Worm (Caenorhabditis elegans) whole organism, young adult: ENCODE measurements around the gene F20A1.8.
A peak's percentile ranks its signal among the peaks of the same experiment; 100 is the strongest.

Experiments
- C06A6.2 ChIP-seq: fragments of 200-800 bp; sonication (Bioruptor generic); conservative IDR thresholded peaks from 2 replicates; pipeline ENCODE4 v1.3.6; 2022; ENCODE audit warnings: missing genetic modification characterization, missing compliant biosample characterization
- D2030.7 ChIP-seq: fragments of 200-800 bp; sonication (Bioruptor generic); IDR thresholded peaks from 2 replicates; pipeline ENCODE4 v1.3.6; 2022; ENCODE audit warnings: missing genetic modification reagents, missing genetic modification characterization, missing compliant biosample characterization
- F33H1.4 ChIP-seq: fragments of 200-800 bp; sonication (Bioruptor generic); IDR thresholded peaks from 2 replicates; pipeline ENCODE4 v1.3.6; 2022; ENCODE audit warnings: missing genetic modification reagents, missing genetic modification characterization, missing compliant biosample characterization
- F52B5.7 ChIP-seq: sonication (generic microtip); optimal IDR thresholded peaks from 2 replicates; lab custom pipeline; 2016; ENCODE audit warnings: mild to moderate bottlenecking, missing genetic modification characterization, missing compliant biosample characterization
- F57A8.1 ChIP-seq: fragments of 200-800 bp; sonication (Bioruptor generic); optimal IDR thresholded peaks from 2 replicates; lab custom pipeline; 2018; ENCODE audit warnings: mild to moderate bottlenecking, missing genetic modification characterization, moderate library complexity, missing compliant biosample characterization
- K11D2.4 ChIP-seq: fragments of 200-800 bp; sonication (Bioruptor generic); IDR thresholded peaks from 2 replicates; pipeline ENCODE4 v1.3.6; 2022; ENCODE audit warnings: missing genetic modification reagents, missing genetic modification characterization, missing compliant biosample characterization
- Y53F4B.3 ChIP-seq: fragments of 200-800 bp; sonication (Bioruptor generic); IDR thresholded peaks from 2 replicates; pipeline ENCODE4 v1.3.6; 2022; ENCODE audit warnings: missing genetic modification reagents, missing genetic modification characterization, missing compliant biosample characterization
- Y56A3A.18 ChIP-seq: fragments of 200-800 bp; sonication (Bioruptor generic); IDR thresholded peaks from 2 replicates; pipeline ENCODE4 v1.3.6; 2022; ENCODE audit warnings: missing genetic modification reagents, missing genetic modification characterization, missing compliant biosample characterization
- Y67H2A.10 ChIP-seq: fragments of 200-800 bp; sonication (Bioruptor generic); conservative IDR thresholded peaks from 2 replicates; pipeline ENCODE4 v1.3.6; 2022; ENCODE audit warnings: missing genetic modification reagents, missing genetic modification characterization, missing compliant biosample characterization
- ama-1 ChIP-seq, 3 experiments: fragments of 150-350 bp in 1 of 3; sonication (generic microtip) in 2 of 3; optimal IDR thresholded peaks; 2 replicates each; lab custom pipeline; 2014 to 2018; ENCODE audit warnings: missing biosample characterization in 2 of 3, missing genetic modification characterization in 2 of 3, missing genetic modification reagents in 2 of 3
- aptf-3 ChIP-seq: fragments of 200-800 bp; sonication (Bioruptor generic); IDR thresholded peaks from 2 replicates; pipeline ENCODE4 v1.3.6; 2022; ENCODE audit warnings: missing genetic modification characterization, missing compliant biosample characterization
- atf-7 ChIP-seq: sonication (generic microtip); optimal IDR thresholded peaks from 2 replicates; lab custom pipeline; 2017; ENCODE audit warnings: mild to moderate bottlenecking, missing genetic modification characterization, missing compliant biosample characterization
- attf-5 ChIP-seq: fragments of 200-800 bp; sonication (Bioruptor generic); optimal IDR thresholded peaks from 2 replicates; lab custom pipeline; 2018; ENCODE audit warnings: mild to moderate bottlenecking, missing genetic modification characterization, missing compliant biosample characterization
- ccch-3 ChIP-seq: fragments of 200-800 bp; sonication (Bioruptor generic); optimal IDR thresholded peaks from 2 replicates; lab custom pipeline; 2018; ENCODE audit warnings: mild to moderate bottlenecking, missing genetic modification characterization, missing compliant biosample characterization
- cebp-2 ChIP-seq: fragments of 200-800 bp; sonication (Bioruptor generic); IDR thresholded peaks from 2 replicates; pipeline ENCODE4 v1.3.6; 2022; ENCODE audit warnings: missing genetic modification characterization, missing compliant biosample characterization
- ceh-27 ChIP-seq: fragments of 200-800 bp; sonication (Bioruptor generic); optimal IDR thresholded peaks from 2 replicates; lab custom pipeline; 2018; ENCODE audit warnings: mild to moderate bottlenecking, missing genetic modification characterization, moderate library complexity, missing compliant biosample characterization
- ceh-40 ChIP-seq: fragments of 200-800 bp; sonication (Bioruptor generic); IDR thresholded peaks from 2 replicates; pipeline ENCODE4 v1.3.6; 2022; ENCODE audit warnings: missing genetic modification characterization, missing compliant biosample characterization
- ceh-58 ChIP-seq: fragments of 200-800 bp; sonication (Bioruptor generic); IDR thresholded peaks from 2 replicates; pipeline ENCODE4 v1.3.6; 2022; ENCODE audit warnings: missing genetic modification characterization, missing compliant biosample characterization
- ceh-91 ChIP-seq: fragments of 200-800 bp; sonication (Bioruptor generic); IDR thresholded peaks from 2 replicates; pipeline ENCODE4 v1.3.6; 2022; ENCODE audit warnings: missing genetic modification reagents, missing genetic modification characterization, missing compliant biosample characterization
- chd-7 ChIP-seq: sonication (generic microtip); optimal IDR thresholded peaks from 2 replicates; lab custom pipeline; 2016; ENCODE audit warnings: mild to moderate bottlenecking, missing genetic modification characterization, moderate library complexity, missing compliant biosample characterization
- die-1 ChIP-seq: sonication (generic microtip); optimal IDR thresholded peaks from 2 replicates; lab custom pipeline; 2016; ENCODE audit warnings: missing genotype, mild to moderate bottlenecking, missing genetic modification characterization, missing compliant biosample characterization
- egl-18 ChIP-seq: fragments of 200-800 bp; sonication (Bioruptor generic); IDR thresholded peaks from 2 replicates; pipeline ENCODE4 v1.3.6; 2022; ENCODE audit warnings: missing genetic modification reagents, missing genetic modification characterization, missing compliant biosample characterization
- fkh-3 ChIP-seq: sonication (generic microtip); optimal IDR thresholded peaks from 2 replicates; lab custom pipeline; 2016; ENCODE audit warnings: mild to moderate bottlenecking, missing genetic modification characterization, missing compliant biosample characterization
- him-1 ChIP-seq: sonication (generic microtip); optimal IDR thresholded peaks from 2 replicates; lab custom pipeline; 2016; ENCODE audit warnings: missing genotype, missing genetic modification reagents, missing genetic modification characterization, missing compliant biosample characterization
- hmg-20 ChIP-seq: fragments of 200-800 bp; sonication (Bioruptor generic); IDR thresholded peaks from 2 replicates; pipeline ENCODE4 v1.3.6; 2022; ENCODE audit warnings: missing genetic modification reagents, missing genetic modification characterization, missing compliant biosample characterization
- hrde-1 ChIP-seq: sonication (generic microtip); optimal IDR thresholded peaks from 2 replicates; lab custom pipeline; 2016; ENCODE audit warnings: missing genetic modification characterization, mild to moderate bottlenecking, missing compliant biosample characterization, moderate library complexity, missing genotype, missing genetic modification reagents, borderline replicate concordance
- let-526 ChIP-seq: fragments of 200-800 bp; sonication (Bioruptor generic); IDR thresholded peaks from 2 replicates; pipeline ENCODE4 v1.3.6; 2022; ENCODE audit warnings: missing genetic modification reagents, missing genetic modification characterization, missing compliant biosample characterization
- lin-26 ChIP-seq: fragments of 200-800 bp; sonication (Bioruptor generic); IDR thresholded peaks from 2 replicates; pipeline ENCODE4 v1.3.6; 2022; ENCODE audit warnings: missing genetic modification reagents, missing genetic modification characterization, missing compliant biosample characterization
- lin-35 ChIP-seq, 3 experiments: fragments of 150-350 bp in 2 of 3; sonication (generic microtip) in 1 of 3; optimal IDR thresholded peaks; 2 replicates each; lab custom pipeline; 2014 to 2018; ENCODE audit warnings: missing biosample characterization in 3 of 3, missing genetic modification characterization in 3 of 3, missing genetic modification reagents in 3 of 3
- lin-54 ChIP-seq: fragments of 200-800 bp; sonication (Bioruptor generic); optimal IDR thresholded peaks from 2 replicates; lab custom pipeline; 2018; ENCODE audit warnings: mild to moderate bottlenecking, missing genetic modification characterization, missing compliant biosample characterization
- lsl-1 ChIP-seq: fragments of 200-800 bp; sonication (Bioruptor generic); optimal IDR thresholded peaks from 2 replicates; lab custom pipeline; 2018; ENCODE audit warnings: mild to moderate bottlenecking, missing genetic modification characterization, moderate library complexity, missing compliant biosample characterization
- madf-6 ChIP-seq: fragments of 200-800 bp; sonication (Bioruptor generic); IDR thresholded peaks from 2 replicates; pipeline ENCODE4 v1.3.6; 2022; ENCODE audit warnings: missing genetic modification reagents, missing genetic modification characterization, missing compliant biosample characterization
- madf-8 ChIP-seq: fragments of 200-800 bp; sonication (Bioruptor generic); conservative IDR thresholded peaks from 2 replicates; pipeline ENCODE4 v1.3.6; 2022; ENCODE audit warnings: missing genetic modification reagents, missing genetic modification characterization, missing compliant biosample characterization
- mcd-1 ChIP-seq: fragments of 200-800 bp; sonication (Bioruptor generic); IDR thresholded peaks from 2 replicates; pipeline ENCODE4 v1.3.6; 2022; ENCODE audit warnings: missing genetic modification reagents, missing genetic modification characterization, missing compliant biosample characterization
- nfyb-1 ChIP-seq: fragments of 200-800 bp; sonication (Bioruptor generic); IDR thresholded peaks from 2 replicates; pipeline ENCODE4 v1.3.6; 2022; ENCODE audit warnings: missing genetic modification reagents, missing genetic modification characterization, missing compliant biosample characterization
- nhr-120 ChIP-seq: fragments of 200-800 bp; sonication (Bioruptor generic); IDR thresholded peaks from 2 replicates; pipeline ENCODE4 v1.3.6; 2022; ENCODE audit warnings: missing genetic modification characterization, missing compliant biosample characterization
- pbrm-1 ChIP-seq: fragments of 200-800 bp; sonication (Bioruptor generic); IDR thresholded peaks from 2 replicates; pipeline ENCODE4 v1.3.6; 2022; ENCODE audit warnings: missing genetic modification reagents, missing genetic modification characterization, missing compliant biosample characterization
- pha-4 ChIP-seq: fragments of 150-350 bp; sonication (generic microtip); optimal IDR thresholded peaks from 2 replicates; lab custom pipeline; 2014; ENCODE audit warnings: missing biosample characterization, missing genetic modification reagents, missing genetic modification characterization
- rpc-1 ChIP-seq, 2 experiments: fragments of 150-350 bp in 1 of 2; sonication (generic microtip) in 1 of 2; optimal IDR thresholded peaks; 2 replicates each; lab custom pipeline; 2014 to 2018; ENCODE audit warnings: missing biosample characterization in 1 of 2, missing genetic modification characterization in 1 of 2, missing genetic modification reagents in 1 of 2, missing genotype in 1 of 2
- sdz-38 ChIP-seq: sonication (generic microtip); optimal IDR thresholded peaks from 2 replicates; lab custom pipeline; 2016; ENCODE audit warnings: missing genotype, missing genetic modification characterization, missing compliant biosample characterization
- sea-2 ChIP-seq: fragments of 200-800 bp; sonication (Bioruptor generic); IDR thresholded peaks from 2 replicates; pipeline ENCODE4 v1.3.6; 2022; ENCODE audit warnings: missing genetic modification characterization, missing compliant biosample characterization
- snpc-1.1 ChIP-seq: sonication (generic microtip); optimal IDR thresholded peaks from 2 replicates; lab custom pipeline; 2017; ENCODE audit warnings: missing genetic modification characterization, mild to moderate bottlenecking, missing compliant biosample characterization, antibody characterized with exemption, moderate library complexity, missing genotype, missing genetic modification reagents; ENCODE audit not compliant: insufficient read depth
- snpc-3.4 ChIP-seq: sonication (generic microtip); optimal IDR thresholded peaks from 2 replicates; lab custom pipeline; 2017; ENCODE audit warnings: missing genetic modification characterization, mild to moderate bottlenecking, missing compliant biosample characterization, antibody characterized with exemption, moderate library complexity, missing genotype, missing genetic modification reagents
- snpc-4 ChIP-seq, 5 experiments: fragments of 150-350 bp in 1 of 5; sonication (generic microtip) in 4 of 5; optimal IDR thresholded peaks; 2 replicates each; lab custom pipeline; 2014 to 2018; ENCODE audit warnings: missing genetic modification characterization in 5 of 5, missing biosample characterization in 3 of 5, antibody characterized with exemption in 2 of 5, mild to moderate bottlenecking in 2 of 5, missing compliant biosample characterization in 2 of 5, missing genotype in 2 of 5, moderate library complexity in 2 of 5, missing genetic modification reagents in 1 of 5
- somi-1 ChIP-seq: fragments of 200-800 bp; sonication (Bioruptor generic); optimal IDR thresholded peaks from 2 replicates; lab custom pipeline; 2018; ENCODE audit warnings: mild to moderate bottlenecking, missing genetic modification characterization, missing compliant biosample characterization
- tbp1 ChIP-seq: fragments of 200-800 bp; sonication (Bioruptor generic); optimal IDR thresholded peaks from 2 replicates; lab custom pipeline; 2018; ENCODE audit warnings: mild to moderate bottlenecking, missing genetic modification characterization, missing compliant biosample characterization
- tbx-9 ChIP-seq: sonication (generic microtip); optimal IDR thresholded peaks from 2 replicates; lab custom pipeline; 2016; ENCODE audit warnings: borderline replicate concordance, missing genetic modification characterization, inconsistent platforms, missing compliant biosample characterization
- ztf-26 ChIP-seq: sonication (generic microtip); optimal IDR thresholded peaks from 2 replicates; lab custom pipeline; 2017; ENCODE audit warnings: missing genetic modification characterization, missing compliant biosample characterization

F20A1.8 gene

ce11 chrV:7069605-7070004 is 22.2 kb upstream of the F20A1.8 start (continued):
- TF ChIP-seq nfyb-1 (GFP tag; lab: Robert Waterston, UW) (no peak), pha-4 (no peak), chd-7 (tag; lab: Kevin White, UChicago) (no peak), C06A6.2 (GFP tag; lab: Robert Waterston, UW) (no peak), F33H1.4 (no peak), ceh-40 (GFP tag; lab: Robert Waterston, UW) (no peak), K11D2.4 (GFP tag; lab: Robert Waterston, UW) (no peak), egl-18 (GFP tag; lab: Robert Waterston, UW) (no peak), lin-54 (GFP tag; lab: Kevin White, UChicago) (no peak), Y67H2A.10 (GFP tag; lab: Robert Waterston, UW) (no peak), ceh-91 (GFP tag; lab: Robert Waterston, UW) (no peak), tbx-9 (tag; lab: Kevin White, UChicago) (no peak), hmg-20 (GFP tag; lab: Robert Waterston, UW) (no peak), D2030.7 (GFP tag; lab: Robert Waterston, UW) (no peak), him-1 (no peak), nhr-120 (GFP tag; lab: Robert Waterston, UW) (no peak), mcd-1 (no peak), ceh-27 (GFP tag; lab: Kevin White, UChicago) (no peak), ceh-58 (GFP tag; lab: Robert Waterston, UW) (no peak), sea-2 (no peak), Y53F4B.3 (GFP tag; lab: Robert Waterston, UW) (no peak), madf-8 (GFP tag; lab: Robert Waterston, UW) (no peak), F57A8.1 (GFP tag; lab: Kevin White, UChicago) (no peak), aptf-3 (no peak), cebp-2 (GFP tag; lab: Robert Waterston, UW) (no peak), ccch-3 (GFP tag; lab: Kevin White, UChicago) (no peak), ztf-26 (tag; lab: Kevin White, UChicago) (no peak), hrde-1 (tag; lab: Kevin White, UChicago) (no peak), atf-7 (tag; lab: Kevin White, UChicago) (no peak), tbp1 (GFP tag; lab: Kevin White, UChicago) (peak; percentile 85), let-526 (GFP tag; lab: Robert Waterston, UW) (no peak), lin-26 (GFP tag; lab: Robert Waterston, UW) (peak; percentile 55; the same call in 1 of the 2 replicates), ama-1 (optimal IDR thresholded peaks at IDR 0.05; lab: Kevin White, UChicago) (no peak), ama-1 (GFP tag; optimal IDR thresholded peaks at IDR 0.05; lab: Kevin White, UChicago) (no peak), pbrm-1 (GFP tag; lab: Robert Waterston, UW) (no peak), rpc-1 (optimal IDR thresholded peaks at IDR 0.05; lab: Kevin White, UChicago) (peak; percentile 53), rpc-1 (tag; optimal IDR thresholded peaks at IDR 0.05; lab: Kevin White, UChicago) (peak; percentile 68), F52B5.7 (tag; lab: Kevin White, UChicago) (no peak), sdz-38 (tag; lab: Kevin White, UChicago) (no peak), snpc-1.1 (tag; lab: Kevin White, UChicago) (no peak), madf-6 (GFP tag; lab: Robert Waterston, UW) (0 out of 2 replicates have a peak, but pooled peaks have one; percentile 11), fkh-3 (tag; lab: Kevin White, UChicago) (no peak), attf-5 (GFP tag; lab: Kevin White, UChicago) (no peak), somi-1 (GFP tag; lab: Kevin White, UChicago) (no peak), lin-35 (GFP tag; optimal IDR thresholded peaks at IDR 0.05; lab: Kevin White, UChicago) (no peak), Y56A3A.18 (no peak), snpc-3.4 (tag; lab: Kevin White, UChicago) (no peak), die-1 (tag; lab: Kevin White, UChicago) (no peak), lsl-1 (GFP tag; lab: Kevin White, UChicago) (no peak), snpc-4 (GFP tag; optimal IDR thresholded peaks at IDR 0.05; lab: Kevin White, UChicago) (no peak), snpc-4 (tag; optimal IDR thresholded peaks at IDR 0.05; lab: Kevin White, UChicago) (peak in 1 of 4 experiments; percentile 8)
